Worm (Caenorhabditis elegans) whole organism, late embryonic: Measurements from ENCODE around the gene ZK938.1.

Experiments
- C08G9.2 ChIP-seq: sonication (generic microtip); optimal IDR thresholded peaks from 2 replicates; lab custom pipeline; 2016; ENCODE audit warnings: mild to moderate bottlenecking, missing genetic modification characterization, moderate library complexity, missing compliant biosample characterization
- Y22D7AL.16 ChIP-seq: sonication (generic microtip); optimal IDR thresholded peaks from 2 replicates; lab custom pipeline; 2016; ENCODE audit warnings: missing genetic modification characterization, missing compliant biosample characterization
- ceh-14 ChIP-seq: sonication (generic microtip); optimal IDR thresholded peaks from 2 replicates; lab custom pipeline; 2016; ENCODE audit warnings: missing genotype, missing genetic modification characterization, missing compliant biosample characterization
- ceh-18 ChIP-seq: sonication (generic microtip); optimal IDR thresholded peaks from 2 replicates; lab custom pipeline; 2016; ENCODE audit warnings: missing genetic modification characterization, missing compliant biosample characterization
- ceh-24 ChIP-seq: sonication (generic microtip); optimal IDR thresholded peaks from 2 replicates; lab custom pipeline; 2016; ENCODE audit warnings: mild to moderate bottlenecking, missing genetic modification characterization, missing compliant biosample characterization
- ceh-30 ChIP-seq: fragments of 150-350 bp; optimal IDR thresholded peaks from 2 replicates; lab custom pipeline; 2014; ENCODE audit warnings: missing biosample characterization, missing genetic modification characterization
- ceh-31 ChIP-seq: sonication (generic microtip); optimal IDR thresholded peaks from 2 replicates; lab custom pipeline; 2016; ENCODE audit warnings: missing genetic modification characterization, missing compliant biosample characterization
- ceh-48 ChIP-seq: sonication (generic microtip); optimal IDR thresholded peaks from 2 replicates; lab custom pipeline; 2016; ENCODE audit warnings: missing genetic modification characterization, inconsistent platforms, missing compliant biosample characterization
- ceh-6 ChIP-seq: fragments of 200-800 bp; sonication (Bioruptor generic); optimal IDR thresholded peaks from 2 replicates; lab custom pipeline; 2018; ENCODE audit warnings: mild to moderate bottlenecking, missing genetic modification characterization, missing compliant biosample characterization
- ceh-9 ChIP-seq: sonication (generic microtip); optimal IDR thresholded peaks from 2 replicates; lab custom pipeline; 2016; ENCODE audit warnings: mild to moderate bottlenecking, missing genetic modification characterization, inconsistent platforms, missing compliant biosample characterization
- dve-1 ChIP-seq: sonication (generic microtip); optimal IDR thresholded peaks from 2 replicates; lab custom pipeline; 2017; ENCODE audit warnings: antibody characterized with exemption, mild to moderate bottlenecking, missing genetic modification characterization, missing compliant biosample characterization
- elt-2 ChIP-seq: sonication (generic microtip); optimal IDR thresholded peaks from 2 replicates; lab custom pipeline; 2016; ENCODE audit warnings: missing genetic modification reagents, missing genetic modification characterization, missing compliant biosample characterization
- elt-4 ChIP-seq: sonication (generic microtip); optimal IDR thresholded peaks from 2 replicates; lab custom pipeline; 2016; ENCODE audit warnings: missing genetic modification characterization, missing compliant biosample characterization
- ets-4 ChIP-seq: sonication (generic microtip); optimal IDR thresholded peaks from 2 replicates; lab custom pipeline; 2016; ENCODE audit warnings: missing genetic modification characterization, missing compliant biosample characterization
- fkh-6 ChIP-seq: sonication (generic microtip); optimal IDR thresholded peaks from 2 replicates; lab custom pipeline; 2016; ENCODE audit warnings: missing genetic modification characterization, missing compliant biosample characterization
- gmeb-2 ChIP-seq: sonication (generic microtip); optimal IDR thresholded peaks from 2 replicates; lab custom pipeline; 2016; ENCODE audit warnings: missing genetic modification characterization, inconsistent platforms, missing compliant biosample characterization
- hlh-15 ChIP-seq: sonication (generic microtip); optimal IDR thresholded peaks from 2 replicates; lab custom pipeline; 2016; ENCODE audit warnings: missing genetic modification characterization, missing compliant biosample characterization
- hlh-8 ChIP-seq: sonication (generic microtip); optimal IDR thresholded peaks from 2 replicates; lab custom pipeline; 2016; ENCODE audit warnings: missing genotype, missing genetic modification characterization, missing compliant biosample characterization
- lim-6 ChIP-seq: sonication (generic microtip); optimal IDR thresholded peaks from 2 replicates; lab custom pipeline; 2016; ENCODE audit warnings: missing genetic modification characterization, missing compliant biosample characterization
- lin-11 ChIP-seq: fragments of 200-800 bp; sonication (Bioruptor generic); optimal IDR thresholded peaks from 2 replicates; lab custom pipeline; 2018; ENCODE audit warnings: mild to moderate bottlenecking, missing genetic modification characterization, missing compliant biosample characterization
- madf-2 ChIP-seq: sonication (generic microtip); optimal IDR thresholded peaks from 2 replicates; lab custom pipeline; 2017; ENCODE audit warnings: missing genetic modification characterization, missing compliant biosample characterization
- nhr-232 ChIP-seq: sonication (generic microtip); optimal IDR thresholded peaks from 2 replicates; lab custom pipeline; 2016; ENCODE audit warnings: missing genetic modification characterization, missing compliant biosample characterization
- odd-2 ChIP-seq: sonication (generic microtip); optimal IDR thresholded peaks from 2 replicates; lab custom pipeline; 2017; ENCODE audit warnings: antibody characterized with exemption, mild to moderate bottlenecking, missing genetic modification characterization, missing compliant biosample characterization
- pag-3 ChIP-seq: sonication (generic microtip); optimal IDR thresholded peaks from 2 replicates; lab custom pipeline; 2016; ENCODE audit warnings: missing compliant biosample characterization, missing genetic modification characterization, borderline replicate concordance
- pax-1 ChIP-seq: fragments of 150-350 bp; optimal IDR thresholded peaks from 2 replicates; lab custom pipeline; 2014; ENCODE audit warnings: missing biosample characterization, missing genetic modification characterization
- pqm-1 ChIP-seq: sonication (generic microtip); optimal IDR thresholded peaks from 2 replicates; lab custom pipeline; 2016; ENCODE audit warnings: missing genetic modification characterization, missing compliant biosample characterization
- pros-1 ChIP-seq: fragments of 150-350 bp; optimal IDR thresholded peaks from 2 replicates; lab custom pipeline; 2014; ENCODE audit warnings: missing biosample characterization, missing genetic modification reagents, missing genetic modification characterization
- sdc-2 ChIP-seq: sonication (generic microtip); optimal IDR thresholded peaks from 2 replicates; lab custom pipeline; 2016; ENCODE audit warnings: missing genotype, missing genetic modification characterization, missing compliant biosample characterization
- sox-2 ChIP-seq: fragments of 200-800 bp; sonication (Bioruptor generic); IDR thresholded peaks from 2 replicates; pipeline ENCODE4 v1.3.6; 2022; ENCODE audit warnings: missing genetic modification reagents, missing genetic modification characterization, missing compliant biosample characterization
- sox-4 ChIP-seq: sonication (generic microtip); optimal IDR thresholded peaks from 2 replicates; lab custom pipeline; 2017; ENCODE audit warnings: mild to moderate bottlenecking, missing genetic modification characterization, inconsistent platforms, missing compliant biosample characterization
- syd-9 ChIP-seq: sonication (generic microtip); optimal IDR thresholded peaks from 2 replicates; lab custom pipeline; 2016; ENCODE audit warnings: mild to moderate bottlenecking, missing genetic modification characterization, moderate library complexity, missing compliant biosample characterization
- tbx-7 ChIP-seq: sonication (generic microtip); optimal IDR thresholded peaks from 2 replicates; lab custom pipeline; 2016; ENCODE audit warnings: missing genotype, missing genetic modification characterization, missing compliant biosample characterization
- ttx-3 ChIP-seq: sonication (generic microtip); optimal IDR thresholded peaks from 2 replicates; lab custom pipeline; 2016; ENCODE audit warnings: missing genetic modification reagents, missing genetic modification characterization, missing compliant biosample characterization
- unc-42 ChIP-seq: sonication (generic microtip); optimal IDR thresholded peaks from 2 replicates; lab custom pipeline; 2016; ENCODE audit warnings: missing genotype, missing genetic modification characterization, missing compliant biosample characterization
- unc-86 ChIP-seq: sonication (generic microtip); optimal IDR thresholded peaks from 2 replicates; lab custom pipeline; 2016; ENCODE audit warnings: missing genetic modification characterization, missing compliant biosample characterization

The ZK938.1 gene

DNA sequence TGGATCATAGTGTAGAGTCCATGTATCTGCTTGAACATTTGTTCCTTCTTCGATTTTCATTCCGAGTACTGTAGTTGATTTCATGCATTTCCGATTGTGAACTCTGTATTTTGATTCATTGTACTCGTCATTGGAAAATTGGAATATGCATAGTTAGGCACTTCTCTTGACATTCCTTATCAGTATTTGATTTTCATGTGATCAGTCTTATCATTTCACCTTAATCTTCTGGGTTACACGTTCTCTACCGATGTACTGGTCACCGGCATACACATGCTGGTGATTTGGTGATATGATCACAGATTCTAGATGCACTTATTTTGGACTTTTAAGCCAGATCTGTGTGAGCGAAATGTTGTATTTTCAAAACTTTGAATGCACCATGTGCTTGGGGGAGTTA, 38.0 kb upstream of the ZK938.1 start:
- peak; percentile 86 for TF ChIP-seq elt-2 (tag; lab: Kevin White, UChicago)
- no peak for TF ChIP-seq pag-3 (tag; lab: Kevin White, UChicago)

DNA sequence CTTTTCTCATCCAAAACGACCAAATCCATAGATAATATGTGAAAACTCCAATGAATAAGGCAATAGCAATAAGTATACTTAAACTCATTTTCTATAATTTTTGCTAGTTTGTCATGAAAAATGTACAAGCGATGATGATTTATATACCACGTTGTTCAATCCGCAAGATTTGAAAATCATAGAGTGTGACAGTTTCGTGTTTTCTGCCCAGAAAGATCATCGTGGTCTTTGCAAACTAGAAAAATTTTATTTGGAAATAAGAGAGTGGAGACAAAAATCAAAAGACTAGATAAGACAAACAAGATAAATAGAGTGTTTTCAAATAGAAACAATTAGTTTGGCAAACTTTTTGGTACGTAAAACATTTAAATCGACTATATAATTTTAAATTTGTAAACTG, 36.0 kb upstream of the ZK938.1 start, which contains the start of gene cyp-13A3:
cyp-13A3 (minus strand) TSS at position 101 of the 400 bp plus-strand sequence.
- no peak for TF ChIP-seq ceh-48
- TF ChIP-seq ceh-6: no peak
- no peak for TF ChIP-seq lin-11
- no peak for TF ChIP-seq tbx-7
- no peak for TF ChIP-seq elt-4 (tag; lab: Kevin White, UChicago)
- TF ChIP-seq pqm-1: no peak
- no peak for TF ChIP-seq unc-86 (tag; lab: Kevin White, UChicago)
- no peak for TF ChIP-seq syd-9 (tag; lab: Kevin White, UChicago)
- TF ChIP-seq ceh-18 (tag; lab: Kevin White, UChicago): no peak
- no peak for TF ChIP-seq gmeb-2 (tag; lab: Kevin White, UChicago)
- no peak for TF ChIP-seq ceh-24 (tag; lab: Kevin White, UChicago)
- TF ChIP-seq hlh-8: no peak
- TF ChIP-seq sox-2: no peak

DNA sequence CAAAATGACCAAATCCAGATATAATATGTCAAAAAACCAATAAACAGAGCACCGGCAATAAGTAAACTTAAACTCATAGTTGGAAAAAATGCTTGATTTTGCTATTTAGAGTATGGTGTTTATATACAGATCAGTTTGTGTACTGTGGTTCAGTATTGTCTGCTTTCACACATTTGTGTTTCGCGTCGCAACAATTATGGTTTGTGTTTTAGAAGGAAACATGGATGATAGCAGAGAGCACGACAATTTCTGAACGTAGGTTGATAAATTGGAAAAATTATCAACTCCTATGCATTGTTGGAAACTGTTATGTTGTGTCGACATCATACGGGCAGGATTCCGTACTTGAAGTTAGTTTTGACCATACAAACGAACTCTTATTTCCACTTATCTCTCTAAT, 31.5 kb upstream of the ZK938.1 start, which contains the start of gene cyp-13A4:
cyp-13A4 (minus strand) TSS at position 77 of the 400 bp plus-strand sequence.
- TF ChIP-seq ceh-30 (tag; lab: Kevin White, UChicago) (no peak), pax-1 (tag; lab: Kevin White, UChicago) (no peak), unc-86 (tag; lab: Kevin White, UChicago) (no peak), sdc-2 (tag; lab: Kevin White, UChicago) (no peak), unc-42 (tag; lab: Kevin White, UChicago) (no peak), sox-2 (no peak), fkh-6 (tag; lab: Kevin White, UChicago) (no peak), pros-1 (no peak), Y22D7AL.16 (no peak), elt-2 (tag; lab: Kevin White, UChicago) (no peak), ceh-18 (tag; lab: Kevin White, UChicago) (no peak), ceh-31 (tag; lab: Kevin White, UChicago) (no peak), dve-1 (tag; lab: Kevin White, UChicago) (no peak), ceh-48 (no peak), ets-4 (tag; lab: Kevin White, UChicago) (no peak), hlh-8 (no peak), hlh-15 (no peak)

DNA sequence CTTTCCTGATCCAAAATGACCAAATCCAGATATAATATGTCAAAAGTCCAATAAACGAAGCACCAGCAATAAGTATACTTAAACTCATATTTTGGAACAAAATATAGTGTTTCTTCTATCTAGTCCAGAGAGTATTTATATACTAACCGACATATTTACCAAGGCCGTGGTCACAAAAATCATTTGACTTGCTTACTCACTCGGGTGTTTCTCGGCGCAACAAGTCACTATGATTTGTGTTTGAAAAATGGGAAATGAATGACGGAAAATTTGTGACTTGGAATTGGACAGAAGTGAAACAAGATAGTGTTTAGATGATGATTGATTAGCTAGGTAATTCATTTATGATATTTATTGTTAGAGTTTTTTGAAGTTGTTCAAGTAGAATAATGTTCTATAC, 29.0 kb upstream of the ZK938.1 start, which contains the start of gene cyp-13A5:
cyp-13A5 (minus strand) TSS at position 112 of the 400 bp plus-strand sequence.
- TF ChIP-seq gmeb-2 (tag; lab: Kevin White, UChicago) (no peak), lim-6 (tag; lab: Kevin White, UChicago) (no peak)

DNA sequence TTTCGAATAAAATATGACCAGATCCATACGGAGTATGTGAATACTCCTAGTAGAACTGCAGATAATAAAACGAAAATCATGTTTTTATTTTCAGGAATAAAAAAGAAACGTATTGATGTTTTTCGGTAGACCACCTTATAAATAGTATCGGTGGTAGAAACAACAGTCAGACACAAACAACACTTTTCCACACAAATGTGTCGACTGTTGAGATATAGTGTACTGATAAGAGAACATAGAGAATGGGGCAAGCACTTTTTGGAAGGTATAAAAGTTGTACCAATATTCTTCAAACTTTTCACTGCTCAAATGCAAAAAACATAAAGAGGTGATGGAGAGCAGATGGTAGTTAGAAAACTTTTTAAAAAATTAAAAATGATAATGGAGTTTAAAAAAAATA, 26.6 kb upstream of the ZK938.1 start, which contains the start of gene cyp-13A6:
cyp-13A6 (minus strand) TSS at position 180 of the 400 bp plus-strand sequence.
- no peak for TF ChIP-seq ceh-6
- no peak for TF ChIP-seq elt-4 (tag; lab: Kevin White, UChicago)
- TF ChIP-seq ceh-30 (tag; lab: Kevin White, UChicago): no peak

DNA sequence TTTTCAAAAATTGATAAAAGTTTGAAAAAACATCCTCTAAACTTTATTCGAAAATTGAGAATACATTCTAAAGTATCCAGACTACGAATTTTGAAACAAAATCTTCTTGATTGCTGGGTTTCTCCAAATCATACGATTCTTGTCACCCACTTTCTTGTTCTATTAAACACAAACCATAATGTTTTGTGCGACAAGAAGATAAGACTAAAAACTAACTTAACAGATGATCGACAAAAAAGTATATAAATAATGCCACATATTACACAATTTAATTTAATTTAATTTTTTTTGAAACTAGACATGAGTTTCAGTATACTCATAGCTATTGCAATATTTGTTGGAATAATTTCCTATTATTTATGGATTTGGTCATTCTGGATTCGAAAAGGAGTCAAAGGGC, 25.9 kb upstream of the ZK938.1 start, which contains the start of gene cyp-13A7:
cyp-13A7 (plus strand) TSS at position 301 of the 400 bp plus-strand sequence.
- no peak for TF ChIP-seq pros-1
- no peak for TF ChIP-seq ets-4 (tag; lab: Kevin White, UChicago)
- TF ChIP-seq odd-2 (tag; lab: Kevin White, UChicago): no peak
- no peak for TF ChIP-seq Y22D7AL.16
- TF ChIP-seq gmeb-2 (tag; lab: Kevin White, UChicago): no peak
- TF ChIP-seq ttx-3 (tag; lab: Kevin White, UChicago): no peak
- TF ChIP-seq sox-4: no peak
- no peak for TF ChIP-seq dve-1 (tag; lab: Kevin White, UChicago)
- TF ChIP-seq ceh-14: no peak
- TF ChIP-seq pax-1 (tag; lab: Kevin White, UChicago): no peak
- TF ChIP-seq ceh-9: no peak
- TF ChIP-seq nhr-232 (tag; lab: Kevin White, UChicago): no peak
- no peak for TF ChIP-seq C08G9.2
- no peak for TF ChIP-seq ceh-6
- no peak for TF ChIP-seq madf-2 (tag; lab: Kevin White, UChicago)
